Fruit fly (Drosophila melanogaster) whole organism, embryonic: ENCODE results near the gene CG18765.

ENCODE experiments used
- Abd-B ChIP-seq: fragments of 200-800 bp; sonication (Bioruptor generic); optimal IDR thresholded peaks from 2 replicates; lab custom pipeline; 2018; ENCODE audit warnings: missing biosample characterization, mild to moderate bottlenecking, missing genetic modification characterization, moderate library complexity
- Atf3 ChIP-seq: fragments of 200-800 bp; sonication (Bioruptor generic); optimal IDR thresholded peaks from 3 replicates; lab custom pipeline; 2016; ENCODE audit warnings: missing biosample characterization, missing genetic modification characterization
- CG10366 ChIP-seq: fragments of 200-800 bp; sonication (Bioruptor generic); IDR thresholded peaks from 2 replicates; pipeline ENCODE4 v1.3.6; 2022; ENCODE audit warnings: missing biosample characterization, missing genetic modification characterization
- CG12659 ChIP-seq: fragments of 200-800 bp; sonication (Bioruptor generic); optimal IDR thresholded peaks from 3 replicates; lab custom pipeline; 2017; ENCODE audit warnings: mild to moderate bottlenecking, missing biosample characterization, missing genetic modification reagents, missing genetic modification characterization
- CG14441 ChIP-seq: fragments of 200-800 bp; sonication (Bioruptor generic); IDR thresholded peaks from 2 replicates; pipeline ENCODE4 v1.3.6; 2022; ENCODE audit warnings: missing biosample characterization, missing genetic modification characterization
- CG15696 ChIP-seq: fragments of 200-800 bp; sonication (Bioruptor generic); optimal IDR thresholded peaks from 2 replicates; lab custom pipeline; 2019; ENCODE audit warnings: missing biosample characterization, mild to moderate bottlenecking, missing genetic modification characterization, moderate library complexity
- CG17361 ChIP-seq: fragments of 200-800 bp; sonication (Bioruptor generic); IDR thresholded peaks from 3 replicates; pipeline ENCODE4 v1.3.6; 2022; ENCODE audit warnings: missing biosample characterization, missing genetic modification characterization
- CG17802 ChIP-seq: fragments of 200-800 bp; sonication (Bioruptor generic); optimal IDR thresholded peaks from 2 replicates; lab custom pipeline; 2018; ENCODE audit warnings: missing biosample characterization, mild to moderate bottlenecking, missing genetic modification characterization, moderate library complexity
- CG2712 ChIP-seq: fragments of 200-800 bp; optimal IDR thresholded peaks from 3 replicates; lab custom pipeline; 2019; ENCODE audit warnings: missing biosample characterization, mild to moderate bottlenecking, missing genetic modification characterization, moderate library complexity
- CG30020 ChIP-seq: fragments of 200-800 bp; optimal IDR thresholded peaks from 2 replicates; lab custom pipeline; 2019; ENCODE audit warnings: missing biosample characterization, mild to moderate bottlenecking, missing genetic modification characterization, moderate library complexity
- CG34224 ChIP-seq: fragments of 200-800 bp; sonication (Bioruptor generic); IDR thresholded peaks from 3 replicates; pipeline ENCODE4 v1.3.6; 2022; ENCODE audit warnings: missing biosample characterization, missing genetic modification characterization; ENCODE audit not compliant: partially characterized antibody
- CG3838 ChIP-seq: fragments of 200-800 bp; sonication (Bioruptor generic); optimal IDR thresholded peaks from 3 replicates; lab custom pipeline; 2016; ENCODE audit warnings: missing biosample characterization, missing genetic modification characterization
- CG4617 ChIP-seq: fragments of 200-800 bp; sonication (Bioruptor generic); optimal IDR thresholded peaks from 3 replicates; lab custom pipeline; 2016; ENCODE audit warnings: missing biosample characterization, missing genetic modification characterization, borderline replicate concordance
- CG5180 ChIP-seq: fragments of 200-800 bp; sonication (Bioruptor generic); optimal IDR thresholded peaks from 3 replicates; lab custom pipeline; 2017; ENCODE audit warnings: missing biosample characterization, missing genetic modification characterization, mild to moderate bottlenecking, moderate library complexity, missing genetic modification reagents
- CG7556 ChIP-seq: fragments of 200-800 bp; sonication (Bioruptor generic); optimal IDR thresholded peaks from 2 replicates; lab custom pipeline; 2017; ENCODE audit warnings: missing biosample characterization, mild to moderate bottlenecking, missing genetic modification characterization
- CG7839 ChIP-seq: fragments of 200-800 bp; sonication (Bioruptor generic); optimal IDR thresholded peaks from 3 replicates; lab custom pipeline; 2018; ENCODE audit warnings: missing biosample characterization, mild to moderate bottlenecking, missing genetic modification characterization, moderate library complexity
- CG9437 ChIP-seq: fragments of 200-800 bp; sonication (Bioruptor generic); optimal IDR thresholded peaks from 2 replicates; lab custom pipeline; 2018; ENCODE audit warnings: missing biosample characterization, mild to moderate bottlenecking, missing genetic modification characterization
- CG9609 ChIP-seq: fragments of 200-800 bp; sonication (Bioruptor generic); optimal IDR thresholded peaks from 3 replicates; lab custom pipeline; 2016; ENCODE audit warnings: missing biosample characterization, missing genetic modification characterization
- Camta ChIP-seq: fragments of 200-800 bp; sonication (Bioruptor generic); optimal IDR thresholded peaks from 2 replicates; lab custom pipeline; 2016; ENCODE audit warnings: missing biosample characterization, missing genetic modification characterization
- ERR ChIP-seq: fragments of 200-800 bp; sonication (Bioruptor generic); optimal IDR thresholded peaks from 2 replicates; lab custom pipeline; 2016; ENCODE audit warnings: missing biosample characterization, missing genetic modification characterization
- HLH4C ChIP-seq: fragments of 200-800 bp; sonication (Bioruptor generic); IDR thresholded peaks from 3 replicates; pipeline ENCODE4 v1.3.6; 2022; ENCODE audit warnings: missing biosample characterization, missing genetic modification characterization; ENCODE audit not compliant: partially characterized antibody
- Hmr ChIP-seq: fragments of 200-800 bp; sonication (Bioruptor generic); optimal IDR thresholded peaks from 3 replicates; lab custom pipeline; 2017; ENCODE audit warnings: mild to moderate bottlenecking, missing biosample characterization, missing genetic modification reagents, missing genetic modification characterization
- Kr ChIP-seq: fragments of 200-800 bp; sonication (Bioruptor generic); optimal IDR thresholded peaks from 2 replicates; lab custom pipeline; 2017; ENCODE audit warnings: missing biosample characterization, mild to moderate bottlenecking, missing genetic modification characterization
- NC2β ChIP-seq: fragments of 200-800 bp; sonication (Bioruptor generic); optimal IDR thresholded peaks from 2 replicates; lab custom pipeline; 2016; ENCODE audit warnings: missing biosample characterization, missing genetic modification characterization
- Nf-YC ChIP-seq: fragments of 200-800 bp; optimal IDR thresholded peaks from 3 replicates; lab custom pipeline; 2019; ENCODE audit warnings: missing biosample characterization, mild to moderate bottlenecking, missing genetic modification characterization, moderate library complexity
- Rx ChIP-seq: fragments of 200-800 bp; sonication (Bioruptor generic); IDR thresholded peaks from 2 replicates; pipeline ENCODE4 v1.3.6; 2022; ENCODE audit warnings: missing biosample characterization, missing genetic modification characterization
- Scr ChIP-seq: fragments of 200-800 bp; sonication (Bioruptor generic); IDR thresholded peaks from 2 replicates; pipeline ENCODE4 v1.3.6; 2022; ENCODE audit warnings: missing biosample characterization, missing genetic modification characterization; ENCODE audit not compliant: partially characterized antibody
- Sin3A ChIP-seq: fragments of >200 bp; optimal IDR thresholded peaks from 2 replicates; lab custom pipeline; 2018
- Sry-δ ChIP-seq: fragments of 200-800 bp; sonication (Bioruptor generic); optimal IDR thresholded peaks from 2 replicates; lab custom pipeline; 2016; ENCODE audit warnings: missing biosample characterization, missing genetic modification characterization
- YL-1 ChIP-seq: fragments of 200-800 bp; sonication (Bioruptor generic); optimal IDR thresholded peaks from 3 replicates; lab custom pipeline; 2017; ENCODE audit warnings: missing biosample characterization, mild to moderate bottlenecking, missing genetic modification characterization
- aop ChIP-seq: fragments of 200-800 bp; sonication (Bioruptor generic); IDR thresholded peaks from 2 replicates; pipeline ENCODE4 v1.3.6; 2022; ENCODE audit warnings: missing biosample characterization, missing genetic modification characterization
- az2 ChIP-seq: fragments of 200-800 bp; sonication (Bioruptor generic); optimal IDR thresholded peaks from 3 replicates; lab custom pipeline; 2016; ENCODE audit warnings: missing biosample characterization, missing genetic modification characterization
- bsh ChIP-seq, 2 experiments: fragments of 200-800 bp; sonication (Bioruptor generic); optimal IDR thresholded peaks; 2 replicates each; lab custom pipeline; 2017 to 2018; ENCODE audit warnings: mild to moderate bottlenecking in 2 of 2, missing biosample characterization in 2 of 2, missing genetic modification characterization in 2 of 2, moderate library complexity in 1 of 2
- chif ChIP-seq, 2 experiments: fragments of 200-800 bp; sonication (Bioruptor generic); optimal IDR thresholded peaks; 3 replicates each; lab custom pipeline; 2016; ENCODE audit warnings: missing biosample characterization in 2 of 2, missing genetic modification characterization in 2 of 2
- crc ChIP-seq: fragments of 200-800 bp; sonication (Bioruptor generic); optimal IDR thresholded peaks from 2 replicates; lab custom pipeline; 2016; ENCODE audit warnings: missing biosample characterization, missing genetic modification characterization
- dmrt99B ChIP-seq: fragments of 200-800 bp; sonication (Bioruptor generic); optimal IDR thresholded peaks from 2 replicates; lab custom pipeline; 2018; ENCODE audit warnings: missing biosample characterization, mild to moderate bottlenecking, missing genetic modification characterization, moderate library complexity
- hbn ChIP-seq: fragments of 200-800 bp; sonication (Bioruptor generic); IDR thresholded peaks from 2 replicates; pipeline ENCODE4 v1.3.6; 2022; ENCODE audit warnings: missing biosample characterization, missing genetic modification characterization; ENCODE audit not compliant: partially characterized antibody
- kay ChIP-seq: fragments of 200-800 bp; sonication (Bioruptor generic); optimal IDR thresholded peaks from 2 replicates; lab custom pipeline; 2016; ENCODE audit warnings: missing biosample characterization, missing genetic modification characterization
- lola ChIP-seq, 3 experiments: fragments of >200 bp in 2 of 3; fragments of 200-800 bp in 1 of 3; sonication (Bioruptor generic) in 1 of 3; optimal IDR thresholded peaks; 2 replicates each; lab custom pipeline; 2017 to 2019; ENCODE audit warnings: missing biosample characterization in 3 of 3, missing genetic modification characterization in 3 of 3, mild to moderate bottlenecking in 1 of 3, moderate library complexity in 1 of 3
- pfk ChIP-seq: fragments of 200-800 bp; sonication (Bioruptor generic); optimal IDR thresholded peaks from 2 replicates; lab custom pipeline; 2018; ENCODE audit warnings: missing biosample characterization, mild to moderate bottlenecking, missing genetic modification characterization, moderate library complexity
- phol ChIP-seq: fragments of 200-800 bp; sonication (Bioruptor generic); optimal IDR thresholded peaks from 3 replicates; lab custom pipeline; 2018; ENCODE audit warnings: missing biosample characterization, mild to moderate bottlenecking, missing genetic modification characterization, moderate library complexity
- row ChIP-seq: fragments of 200-800 bp; sonication (Bioruptor generic); IDR thresholded peaks from 3 replicates; pipeline ENCODE4 v1.3.6; 2022; ENCODE audit warnings: missing biosample characterization, missing genetic modification characterization
- sim ChIP-seq: fragments of 200-800 bp; sonication (Bioruptor generic); IDR thresholded peaks from 2 replicates; pipeline ENCODE4 v1.3.6; 2022; ENCODE audit warnings: missing biosample characterization, missing genetic modification characterization
- sob ChIP-seq: fragments of 200-800 bp; sonication (Bioruptor generic); IDR thresholded peaks from 2 replicates; pipeline ENCODE4 v1.3.6; 2022; ENCODE audit warnings: missing biosample characterization, missing genetic modification characterization
- ttk ChIP-seq: fragments of 200-800 bp; sonication (Bioruptor generic); IDR thresholded peaks from 2 replicates; pipeline ENCODE4 v2.1.2; 2022; ENCODE audit warnings: missing biosample characterization, missing genetic modification characterization
- twi ChIP-seq: fragments of 200-800 bp; optimal IDR thresholded peaks from 2 replicates; lab custom pipeline; 2019; ENCODE audit warnings: missing biosample characterization, mild to moderate bottlenecking, missing genetic modification characterization, moderate library complexity
- vnd ChIP-seq: fragments of 200-800 bp; sonication (Bioruptor generic); IDR thresholded peaks from 3 replicates; pipeline ENCODE4 v1.3.6; 2022; ENCODE audit warnings: missing biosample characterization, missing genetic modification characterization; ENCODE audit not compliant: partially characterized antibody
- wek ChIP-seq: fragments of 200-800 bp; sonication (Bioruptor generic); optimal IDR thresholded peaks from 3 replicates; lab custom pipeline; 2018; ENCODE audit warnings: missing biosample characterization, mild to moderate bottlenecking, missing genetic modification characterization, moderate library complexity

The CG18765 gene

DNA sequence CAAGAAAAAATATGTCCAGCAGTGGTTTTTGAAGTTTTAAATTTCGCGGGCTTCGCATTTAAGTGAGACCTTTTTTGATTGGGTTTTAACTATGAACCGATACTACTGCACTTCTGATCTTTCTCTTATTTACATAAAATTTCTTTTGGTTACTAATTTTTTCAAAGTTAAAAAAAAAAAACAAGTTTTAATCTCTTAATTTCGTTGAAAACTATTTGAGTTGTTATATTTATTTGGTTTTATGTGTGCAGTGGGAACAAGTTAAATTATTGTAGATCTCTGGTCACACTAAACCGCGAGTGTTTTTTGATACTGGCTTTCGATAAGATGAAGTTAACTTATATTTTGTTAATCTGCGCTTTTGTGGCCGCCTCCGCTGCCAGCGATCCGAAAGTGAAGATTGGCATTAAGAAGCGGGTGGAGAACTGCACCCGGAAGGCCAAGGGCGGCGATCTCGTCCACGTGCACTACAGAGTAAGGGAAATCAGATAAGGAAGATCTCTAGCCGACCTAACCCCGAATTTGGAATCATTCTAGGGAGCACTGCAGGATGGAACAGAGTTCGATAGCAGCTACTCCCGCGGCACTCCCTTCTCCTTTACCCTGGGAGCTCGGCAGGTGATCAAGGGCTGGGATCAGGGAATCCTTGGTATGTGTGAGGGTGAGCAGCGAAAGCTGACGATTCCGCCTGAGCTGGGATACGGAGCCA lies 17.5 kb downstream of the CG18765 start, which contains the start of gene CG14715 (continued):
- peak; percentile 25 for TF ChIP-seq Sin3A (lab: Kevin White, UChicago)
- TF ChIP-seq CG17802 (tag; lab: Kevin White, UChicago) = peak; percentile 65
- no peak for TF ChIP-seq crc (GFP tag; lab: Kevin White, UChicago)
- TF ChIP-seq bsh (GFP tag; optimal IDR thresholded peaks at IDR 0.05; lab: Kevin White, UChicago) = peak in 1 of 2 experiments; percentile 20
- peak; percentile 62 for TF ChIP-seq Scr (GFP tag; lab: Robert Waterston, UW)
- no peak for TF ChIP-seq wek (GFP tag; lab: Kevin White, UChicago)
- TF ChIP-seq CG34224 (GFP tag; lab: Robert Waterston, UW) = no peak
- no peak for TF ChIP-seq vnd (GFP tag; lab: Robert Waterston, UW)
- 0 out of 2 replicates have a peak, but pooled peaks have one; percentile 14 for TF ChIP-seq Rx (GFP tag; lab: Robert Waterston, UW)
- peak; percentile 48 for TF ChIP-seq CG7839 (tag; lab: Kevin White, UChicago)
- TF ChIP-seq dmrt99B (tag; lab: Kevin White, UChicago) = peak; percentile 5
- TF ChIP-seq az2 (GFP tag; lab: Kevin White, UChicago) = peak; percentile 50
- TF ChIP-seq ttk (GFP tag; lab: Robert Waterston, UW) = peak; percentile 45; the same call in 1 of the 2 replicates
- TF ChIP-seq CG17361 (GFP tag; lab: Robert Waterston, UW) = peak; percentile 60; the same call in 2 of the 3 replicates
- TF ChIP-seq aop = no peak
- peak; percentile 46 for TF ChIP-seq Nf-YC (tag; lab: Kevin White, UChicago)
- TF ChIP-seq CG4617 (GFP tag; lab: Kevin White, UChicago) = peak; percentile 68
- TF ChIP-seq NC2β (GFP tag; lab: Kevin White, UChicago) = peak; percentile 47
- TF ChIP-seq YL-1 = peak; percentile 67
- TF ChIP-seq Camta (GFP tag; lab: Kevin White, UChicago) = peak; percentile 18
- TF ChIP-seq Atf3 (GFP tag; lab: Kevin White, UChicago) = peak; percentile 38
- peak; percentile 58 for TF ChIP-seq CG2712 (tag; lab: Kevin White, UChicago)
- peak; percentile 34 for TF ChIP-seq CG9609 (GFP tag; lab: Kevin White, UChicago)
- peak in 1 of 3 experiments; percentile 51 for TF ChIP-seq lola (GFP tag; optimal IDR thresholded peaks at IDR 0.05; lab: Kevin White, UChicago)
- no peak for TF ChIP-seq ERR (GFP tag; lab: Kevin White, UChicago)
- peak; percentile 41 for TF ChIP-seq CG15696 (tag; lab: Kevin White, UChicago)
- TF ChIP-seq Hmr (GFP tag; lab: Kevin White, UChicago) = peak; percentile 56
- peak; percentile 82 for TF ChIP-seq row (GFP tag; lab: Robert Waterston, UW)
- no peak for TF ChIP-seq Kr (GFP tag; lab: Kevin White, UChicago)
- TF ChIP-seq Sry-δ = peak; percentile 63
- no peak for TF ChIP-seq twi (tag; lab: Kevin White, UChicago)
- TF ChIP-seq CG10366 (GFP tag; lab: Robert Waterston, UW) = no peak
- no peak for TF ChIP-seq pfk (GFP tag; lab: Kevin White, UChicago)
- TF ChIP-seq CG30020 (tag; lab: Kevin White, UChicago) = peak; percentile 55
- no peak for TF ChIP-seq CG5180
- peak; percentile 54; the same call in 1 of the 2 replicates for TF ChIP-seq sob (GFP tag; lab: Robert Waterston, UW)
- peak; percentile 59 for TF ChIP-seq Abd-B
- TF ChIP-seq phol (tag; lab: Kevin White, UChicago) = peak; percentile 71
- TF ChIP-seq chif (GFP tag; optimal IDR thresholded peaks at IDR 0.05; lab: Kevin White, UChicago) = peak; percentile 20 to 34
- TF ChIP-seq CG12659 (GFP tag; lab: Kevin White, UChicago) = peak; percentile 57
- no peak for TF ChIP-seq CG3838 (GFP tag; lab: Kevin White, UChicago)
- peak; percentile 11 for TF ChIP-seq kay (GFP tag; lab: Kevin White, UChicago)
- no peak for TF ChIP-seq sim (GFP tag; lab: Robert Waterston, UW)
- peak; percentile 63 for TF ChIP-seq CG14441 (GFP tag; lab: Robert Waterston, UW)
- TF ChIP-seq hbn (GFP tag; lab: Robert Waterston, UW) = peak; percentile 37; the same call in 1 of the 2 replicates
- no peak for TF ChIP-seq HLH4C (GFP tag; lab: Robert Waterston, UW)
- TF ChIP-seq CG7556 (GFP tag; lab: Kevin White, UChicago) = peak; percentile 7
- TF ChIP-seq CG9437 (GFP tag; lab: Kevin White, UChicago) = no peak
